Fruit fly (Drosophila melanogaster) whole organism, prepupa: ENCODE data around the gene CG14817.

Source experiments
- CG11762 ChIP-seq: fragments of 200-800 bp; sonication (Bioruptor generic); optimal IDR thresholded peaks from 3 replicates; lab custom pipeline; 2016; ENCODE audit warnings: missing biosample characterization, missing genetic modification characterization; ENCODE audit not compliant: insufficient read depth
- CG34406 ChIP-seq: fragments of 200-800 bp; sonication (Bioruptor generic); optimal IDR thresholded peaks from 3 replicates; lab custom pipeline; 2016; ENCODE audit warnings: missing biosample characterization, missing genetic modification characterization
- Gug ChIP-seq: fragments of 200-800 bp; sonication (Bioruptor generic); IDR thresholded peaks from 2 replicates; pipeline ENCODE4 v1.3.6; 2022; ENCODE audit warnings: missing biosample characterization, missing genetic modification characterization
- Smox ChIP-seq: fragments of 200-800 bp; sonication (Bioruptor generic); optimal IDR thresholded peaks from 3 replicates; lab custom pipeline; 2016; ENCODE audit warnings: missing biosample characterization, missing genetic modification characterization
- Sox102F ChIP-seq: fragments of 200-800 bp; sonication (Bioruptor generic); optimal IDR thresholded peaks from 2 replicates; lab custom pipeline; 2016; ENCODE audit warnings: missing biosample characterization, mild to moderate bottlenecking, missing genetic modification characterization
- lz ChIP-seq: fragments of 200-800 bp; sonication (Bioruptor generic); optimal IDR thresholded peaks from 3 replicates; lab custom pipeline; 2016; ENCODE audit warnings: missing biosample characterization, missing genetic modification characterization

DNA sequence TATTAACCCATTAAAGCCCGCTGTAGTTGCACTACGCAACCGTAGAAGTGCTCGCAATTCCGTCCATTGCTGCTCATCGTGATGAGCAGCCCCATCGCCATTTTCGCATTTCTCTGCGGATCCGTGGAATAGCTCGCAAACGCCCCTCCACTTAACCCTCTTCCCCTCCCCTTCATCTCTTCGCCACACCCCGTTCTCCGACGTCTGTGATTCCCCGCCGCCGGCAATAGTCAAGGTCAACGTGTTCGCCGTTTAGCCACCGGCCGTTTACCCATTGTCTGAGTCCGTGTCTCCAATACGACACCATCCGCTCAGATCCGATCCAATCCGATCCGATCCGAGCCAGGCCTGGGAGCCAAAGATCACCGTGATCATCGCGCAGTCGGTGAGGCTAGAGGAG is 30.7 kb downstream of the CG14817 start:
- TF ChIP-seq CG34406 (no peak), Gug (no peak), Smox (no peak), Sox102F (GFP tag; lab: Kevin White, UChicago) (no peak), CG11762 (GFP tag; lab: Kevin White, UChicago) (no peak), lz (GFP tag; lab: Kevin White, UChicago) (no peak)
